Fruit fly (Drosophila melanogaster): ENCODE data around the gene rod.

The rod gene

dm6 chr3R:31596071-31596883, 15.5 kb downstream of the rod start, which contains the start of gene RpL6 (continued):
- TF ChIP-seq sc (optimal IDR thresholded peaks at IDR 0.05) (no peak), sc (GFP tag; optimal IDR thresholded peaks at IDR 0.05) (no peak), CG16863 (GFP tag; optimal IDR thresholded peaks at IDR 0.05) (no peak), CG2678 (tag; optimal IDR thresholded peaks at IDR 0.05) (peak; percentile 25), Fer2 (tag; optimal IDR thresholded peaks at IDR 0.05) (no peak), gcm2 (GFP tag; optimal IDR thresholded peaks at IDR 0.05) (no peak), exex (tag; optimal IDR thresholded peaks at IDR 0.05) (peak; percentile 21), CG18262 (tag; optimal IDR thresholded peaks at IDR 0.05) (peak; percentile 9), CoRest (tag; optimal IDR thresholded peaks at IDR 0.05) (peak; percentile 36), mld (GFP tag; IDR thresholded peaks at IDR 0.05; ENCODE audit: partially characterized antibody) (peak; percentile 44; the same call in 1 of the 3 replicates), Ptx1 (GFP tag; IDR thresholded peaks at IDR 0.05) (no peak), CG17361 (GFP tag; IDR thresholded peaks at IDR 0.05) (peak; percentile 52; the same call in 2 of the 3 replicates), Stat92E (GFP tag; optimal IDR thresholded peaks at IDR 0.05) (peak in 1 of 3 experiments; percentile 49), Meics (GFP tag; optimal IDR thresholded peaks at IDR 0.05) (no peak), CG15696 (tag; optimal IDR thresholded peaks at IDR 0.05) (no peak), sna (GFP tag; IDR thresholded peaks at IDR 0.05; ENCODE audit: partially characterized antibody) (peak; percentile 88), CG3281 (GFP tag; optimal IDR thresholded peaks at IDR 0.05) (peak; percentile 27), crol (GFP tag; IDR thresholded peaks at IDR 0.05) (no peak), sd (tag; optimal IDR thresholded peaks at IDR 0.05) (peak; percentile 57), HLH3B (GFP tag; IDR thresholded peaks at IDR 0.05) (peak; percentile 13; the same call in 1 of the 2 replicates), Hmx (GFP tag; optimal IDR thresholded peaks at IDR 0.05) (no peak), Doc2 (GFP tag; IDR thresholded peaks at IDR 0.05) (no peak), wek (GFP tag; optimal IDR thresholded peaks at IDR 0.05) (peak; percentile 41), CG14014 (GFP tag; IDR thresholded peaks at IDR 0.05) (no peak), CG2129 (GFP tag; IDR thresholded peaks at IDR 0.05; ENCODE audit: partially characterized antibody) (peak; percentile 41; the same call in 1 of the 2 replicates), org-1 (GFP tag; optimal IDR thresholded peaks at IDR 0.05) (no peak), bowl (GFP tag; IDR thresholded peaks at IDR 0.05) (no peak), Hr39 (optimal IDR thresholded peaks at IDR 0.05) (no peak), CG9215 (GFP tag; IDR thresholded peaks at IDR 0.05) (no peak), ewg (GFP tag; optimal IDR thresholded peaks at IDR 0.05) (no peak), Hand (GFP tag; optimal IDR thresholded peaks at IDR 0.05) (peak; percentile 54), dmrt99B (tag; optimal IDR thresholded peaks at IDR 0.05) (no peak), pb (GFP tag; optimal IDR thresholded peaks at IDR 0.05) (no peak), aop (GFP tag; IDR thresholded peaks at IDR 0.05) (no peak), CG13296 (GFP tag; optimal IDR thresholded peaks at IDR 0.05) (peak; percentile 24), Gsc (GFP tag; IDR thresholded peaks at IDR 0.05) (no peak), luna (GFP tag; optimal IDR thresholded peaks at IDR 0.05) (no peak), Lim3 (GFP tag; IDR thresholded peaks at IDR 0.05) (no peak), en (GFP tag; optimal IDR thresholded peaks at IDR 0.05) (no peak), CG10979 (tag; optimal IDR thresholded peaks at IDR 0.05) (peak; percentile 26), CG1024 (GFP tag; IDR thresholded peaks at IDR 0.05) (no peak), Eip74EF (GFP tag; optimal IDR thresholded peaks at IDR 0.05) (no peak), CG3838 (GFP tag; optimal IDR thresholded peaks at IDR 0.05) (no peak), CG3726 (GFP tag; IDR thresholded peaks at IDR 0.05) (no peak), CrebB (tag; optimal IDR thresholded peaks at IDR 0.05) (peak; percentile 36), tio (GFP tag; optimal IDR thresholded peaks at IDR 0.05) (no peak), CG9932 (GFP tag; IDR thresholded peaks at IDR 0.05) (no peak), Dp (GFP tag; optimal IDR thresholded peaks at IDR 0.05) (peak; percentile 62), gfzf (GFP tag; optimal IDR thresholded peaks at IDR 0.05) (peak; percentile 93)

Measured in whole organism, embryonic.